Worm (Caenorhabditis elegans): ENCODE measurements around the gene T04F3.3.

DNA sequence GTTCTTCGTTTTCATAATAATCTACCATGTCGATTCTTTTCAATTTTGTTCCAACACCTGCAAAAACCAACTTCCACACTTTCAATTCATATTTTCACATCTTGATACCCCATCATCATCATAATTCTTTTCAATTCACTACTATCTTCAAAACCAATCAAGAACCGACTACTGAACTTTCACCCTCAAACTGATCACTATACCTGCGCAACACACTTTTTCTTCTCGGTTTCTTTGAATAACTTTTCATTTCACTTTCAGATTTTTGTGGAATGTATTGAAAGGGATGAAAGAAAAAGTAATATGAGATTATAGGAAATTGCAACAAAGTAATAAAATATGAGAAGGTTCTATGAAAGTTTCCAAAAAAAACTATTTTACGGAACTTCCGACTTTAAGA, 17.7 kb upstream of the T04F3.3 start:
- no peak for TF ChIP-seq tbx-37 (GFP tag; conservative IDR thresholded peaks at IDR 0.05)
- no peak for TF ChIP-seq ama-1 (optimal IDR thresholded peaks at IDR 0.05)
- TF ChIP-seq flt-1 (GFP tag; IDR thresholded peaks at IDR 0.05) = no peak

All from whole organism, early embryonic.